Fruit fly (Drosophila melanogaster): ENCODE results near the gene CG13857.

CG13857 gene

dm6 chr3R:22410537-22411360, 16.8 kb upstream of the CG13857 start, which contains the start of the genes CG13850 and lqfR (continued):
- peak; percentile 6 for TF ChIP-seq CG6854 (GFP tag; optimal IDR thresholded peaks at IDR 0.05)
- TF ChIP-seq Six4 (GFP tag; optimal IDR thresholded peaks at IDR 0.05), result peak; percentile 69
- TF ChIP-seq CG17802 (tag; optimal IDR thresholded peaks at IDR 0.05), result peak; percentile 9
- peak; percentile 41 for TF ChIP-seq Drgx (GFP tag; IDR thresholded peaks at IDR 0.05)
- peak; percentile 57 for TF ChIP-seq CG6765 (GFP tag; optimal IDR thresholded peaks at IDR 0.05)
- TF ChIP-seq Stat92E (GFP tag; optimal IDR thresholded peaks at IDR 0.05), result no peak
- TF ChIP-seq CG30431 (GFP tag; optimal IDR thresholded peaks at IDR 0.05), result peak; percentile 60
- no peak for TF ChIP-seq hth (optimal IDR thresholded peaks at IDR 0.05)
- TF ChIP-seq disco-r (GFP tag; optimal IDR thresholded peaks at IDR 0.05), result no peak
- peak; percentile 54 for TF ChIP-seq CG10274 (GFP tag; optimal IDR thresholded peaks at IDR 0.05)
- peak; percentile 80 for TF ChIP-seq caup (GFP tag; optimal IDR thresholded peaks at IDR 0.05; ENCODE audit: severe bottlenecking)
- no peak for TF ChIP-seq Nf-YA (GFP tag; IDR thresholded peaks at IDR 0.05)
- peak; percentile 33 for TF ChIP-seq nerfin-1 (tag; optimal IDR thresholded peaks at IDR 0.05)
- TF ChIP-seq cad (GFP tag; optimal IDR thresholded peaks at IDR 0.05), result no peak
- no peak for TF ChIP-seq CTCF (GFP tag; optimal IDR thresholded peaks at IDR 0.05)
- peak; percentile 51 for TF ChIP-seq CG15696 (tag; optimal IDR thresholded peaks at IDR 0.05)
- TF ChIP-seq CG32532 (GFP tag; IDR thresholded peaks at IDR 0.05), result peak; percentile 41; the same call in 1 of the 2 replicates
- TF ChIP-seq CG6791 (GFP tag; IDR thresholded peaks at IDR 0.05; ENCODE audit: partially characterized antibody), result no peak
- peak; percentile 99 for TF ChIP-seq Ets65A (GFP tag)
- TF ChIP-seq CG3281 (GFP tag; optimal IDR thresholded peaks at IDR 0.05), result peak; percentile 67
- TF ChIP-seq h (optimal IDR thresholded peaks at IDR 0.05), result no peak
- TF ChIP-seq Doc2 (GFP tag; IDR thresholded peaks at IDR 0.05), result no peak
- TF ChIP-seq ftz-f1 (GFP tag; optimal IDR thresholded peaks at IDR 0.05), result peak; percentile 12
- peak; percentile 84 for TF ChIP-seq CG7786 (GFP tag; optimal IDR thresholded peaks at IDR 0.05)
- TF ChIP-seq jing (GFP tag; optimal IDR thresholded peaks at IDR 0.05), result no peak
- peak; percentile 45; the same call in 1 of the 3 replicates for TF ChIP-seq ken (GFP tag; IDR thresholded peaks at IDR 0.05)
- peak; percentile 35 for TF ChIP-seq Asciz (GFP tag; optimal IDR thresholded peaks at IDR 0.05)
- TF ChIP-seq CHES-1-like (GFP tag; optimal IDR thresholded peaks at IDR 0.05), result peak; percentile 64
- peak; percentile 61 for TF ChIP-seq CG2116 (GFP tag; optimal IDR thresholded peaks at IDR 0.05)
- TF ChIP-seq Eip74EF (GFP tag; optimal IDR thresholded peaks at IDR 0.05), result no peak
- peak; percentile 78 for TF ChIP-seq ind (GFP tag; optimal IDR thresholded peaks at IDR 0.05)
- TF ChIP-seq CG3847 (GFP tag; IDR thresholded peaks at IDR 0.05), result peak; percentile 79
- 0 out of 2 replicates have a peak, but pooled peaks have one; percentile 6 for TF ChIP-seq bbx (GFP tag; IDR thresholded peaks at IDR 0.05; ENCODE audit: partially characterized antibody)
- TF ChIP-seq CG4328 (GFP tag; optimal IDR thresholded peaks at IDR 0.05), result peak; percentile 63
- TF ChIP-seq CG1233 (GFP tag; optimal IDR thresholded peaks at IDR 0.05), result peak; percentile 58
- TF ChIP-seq CG31441 (GFP tag; IDR thresholded peaks at IDR 0.05), result peak; percentile 52; the same call in 1 of the 2 replicates
- peak; percentile 51 for TF ChIP-seq BEAF-32 (GFP tag; optimal IDR thresholded peaks at IDR 0.05)
- no peak for TF ChIP-seq ash1 (GFP tag; optimal IDR thresholded peaks at IDR 0.05)
- TF ChIP-seq CG13424 (tag; optimal IDR thresholded peaks at IDR 0.05), result peak; percentile 69
- TF ChIP-seq jumu (GFP tag; optimal IDR thresholded peaks at IDR 0.05), result peak; percentile 81
- TF ChIP-seq ewg (GFP tag; optimal IDR thresholded peaks at IDR 0.05), result peak; percentile 65
- peak; percentile 39 for TF ChIP-seq eyg (GFP tag; optimal IDR thresholded peaks at IDR 0.05)
- peak; percentile 88 for TF ChIP-seq CoRest (tag; optimal IDR thresholded peaks at IDR 0.05)
- peak; percentile 82 for TF ChIP-seq CG10543 (GFP tag; optimal IDR thresholded peaks at IDR 0.05)
- peak; percentile 29 for TF ChIP-seq zen (tag; optimal IDR thresholded peaks at IDR 0.05)
- peak; percentile 6 for TF ChIP-seq CG2202 (tag; optimal IDR thresholded peaks at IDR 0.05)
- no peak for TF ChIP-seq gsb (GFP tag; IDR thresholded peaks at IDR 0.05)
- TF ChIP-seq CG11504 (tag; optimal IDR thresholded peaks at IDR 0.05), result no peak
- no peak for TF ChIP-seq CG6254 (GFP tag; optimal IDR thresholded peaks at IDR 0.05)
